Fruit fly (Drosophila melanogaster) whole organism, embryonic: ENCODE measurements around the gene udt.

Experiments
- B-H1 ChIP-seq: fragments of 200-800 bp; sonication (Bioruptor generic); IDR thresholded peaks from 3 replicates; pipeline ENCODE4 v1.3.6; 2022; ENCODE audit warnings: missing biosample characterization, missing genetic modification characterization
- CG10209 ChIP-seq: fragments of 200-800 bp; sonication (Bioruptor generic); optimal IDR thresholded peaks from 3 replicates; lab custom pipeline; 2017; ENCODE audit warnings: missing biosample characterization, mild to moderate bottlenecking, missing genetic modification characterization, missing genetic modification reagents
- CG10366 ChIP-seq: fragments of 200-800 bp; sonication (Bioruptor generic); IDR thresholded peaks from 2 replicates; pipeline ENCODE4 v1.3.6; 2022; ENCODE audit warnings: missing biosample characterization, missing genetic modification characterization
- CG12299 ChIP-seq: fragments of 200-800 bp; sonication (Bioruptor generic); optimal IDR thresholded peaks from 2 replicates; lab custom pipeline; 2018; ENCODE audit warnings: missing biosample characterization, mild to moderate bottlenecking, missing genetic modification characterization
- CG14014 ChIP-seq: fragments of 200-800 bp; sonication (Bioruptor generic); IDR thresholded peaks from 2 replicates; pipeline ENCODE4 v1.3.6; 2022; ENCODE audit warnings: missing biosample characterization, missing genetic modification characterization
- CG17359 ChIP-seq: fragments of 200-800 bp; sonication (Bioruptor generic); optimal IDR thresholded peaks from 3 replicates; lab custom pipeline; 2018; ENCODE audit warnings: missing biosample characterization, mild to moderate bottlenecking, missing genetic modification characterization, moderate library complexity
- CG17612 ChIP-seq: fragments of 200-800 bp; sonication (Bioruptor generic); IDR thresholded peaks from 2 replicates; pipeline ENCODE4 v1.3.6; 2022; ENCODE audit warnings: missing biosample characterization, missing genetic modification characterization
- CG30403 ChIP-seq: fragments of 200-800 bp; sonication (Bioruptor generic); optimal IDR thresholded peaks from 3 replicates; lab custom pipeline; 2016; ENCODE audit warnings: missing biosample characterization, missing genetic modification characterization
- CG31441 ChIP-seq: fragments of 200-800 bp; sonication (Bioruptor generic); IDR thresholded peaks from 2 replicates; pipeline ENCODE4 v1.3.6; 2022; ENCODE audit warnings: missing biosample characterization, missing genetic modification characterization
- CG3163 ChIP-seq: fragments of 200-800 bp; sonication (Bioruptor generic); optimal IDR thresholded peaks from 3 replicates; lab custom pipeline; 2016; ENCODE audit warnings: missing biosample characterization, missing genetic modification characterization
- CG32532 ChIP-seq: fragments of 200-800 bp; sonication (Bioruptor generic); IDR thresholded peaks from 2 replicates; pipeline ENCODE4 v1.3.6; 2022; ENCODE audit warnings: missing biosample characterization, missing genetic modification characterization
- CG32767 ChIP-seq: fragments of 200-800 bp; sonication (Bioruptor generic); IDR thresholded peaks from 2 replicates; pipeline ENCODE4 v1.3.6; 2022; ENCODE audit warnings: missing biosample characterization, missing genetic modification characterization
- CG3281 ChIP-seq: fragments of 200-800 bp; sonication (Bioruptor generic); optimal IDR thresholded peaks from 3 replicates; lab custom pipeline; 2017; ENCODE audit warnings: missing biosample characterization, mild to moderate bottlenecking, missing genetic modification characterization
- CG6791 ChIP-seq: fragments of 200-800 bp; sonication (Bioruptor generic); IDR thresholded peaks from 3 replicates; pipeline ENCODE4 v1.3.6; 2022; ENCODE audit warnings: missing biosample characterization, missing genetic modification characterization; ENCODE audit not compliant: partially characterized antibody
- CG7556 ChIP-seq: fragments of 200-800 bp; sonication (Bioruptor generic); optimal IDR thresholded peaks from 2 replicates; lab custom pipeline; 2017; ENCODE audit warnings: missing biosample characterization, mild to moderate bottlenecking, missing genetic modification characterization
- CG8765 ChIP-seq: fragments of 200-800 bp; sonication (Bioruptor generic); IDR thresholded peaks from 2 replicates; pipeline ENCODE4 v1.3.6; 2022; ENCODE audit warnings: missing biosample characterization, missing genetic modification characterization
- CkIIα-i1 ChIP-seq: fragments of 200-800 bp; sonication (Bioruptor generic); IDR thresholded peaks from 2 replicates; pipeline ENCODE4 v1.3.6; 2022; ENCODE audit warnings: missing biosample characterization, missing genetic modification characterization
- D ChIP-seq, 2 experiments: fragments of 200-800 bp in 1 of 2; fragments of >200 bp in 1 of 2; sonication (Bioruptor generic) in 1 of 2; optimal IDR thresholded peaks; 2 replicates in 1 of 2; 3 replicates in 1 of 2; lab custom pipeline; 2017; ENCODE audit warnings: mild to moderate bottlenecking in 1 of 2, missing biosample characterization in 1 of 2, missing genetic modification characterization in 1 of 2, missing genetic modification reagents in 1 of 2
- Dll ChIP-seq: fragments of 200-800 bp; sonication (Bioruptor generic); IDR thresholded peaks from 4 replicates; pipeline ENCODE4 v1.3.6; 2022; ENCODE audit warnings: missing biosample characterization, missing genetic modification characterization; ENCODE audit not compliant: partially characterized antibody
- H2.0 ChIP-seq: fragments of 200-800 bp; sonication (Bioruptor generic); IDR thresholded peaks from 2 replicates; pipeline ENCODE4 v1.3.6; 2022; ENCODE audit warnings: missing biosample characterization, missing genetic modification characterization
- HLH3B ChIP-seq: fragments of 200-800 bp; sonication (Bioruptor generic); IDR thresholded peaks from 2 replicates; pipeline ENCODE4 v1.3.6; 2022; ENCODE audit warnings: missing biosample characterization, missing genetic modification characterization
- Max ChIP-seq: fragments of 200-800 bp; sonication (Bioruptor generic); optimal IDR thresholded peaks from 2 replicates; lab custom pipeline; 2016; ENCODE audit warnings: missing biosample characterization, mild to moderate bottlenecking, missing genetic modification characterization
- Meics ChIP-seq: fragments of 200-800 bp; sonication (Bioruptor generic); optimal IDR thresholded peaks from 2 replicates; lab custom pipeline; 2017; ENCODE audit warnings: missing biosample characterization, mild to moderate bottlenecking, missing genetic modification characterization
- Oli ChIP-seq: fragments of 200-800 bp; sonication (Bioruptor generic); optimal IDR thresholded peaks from 2 replicates; lab custom pipeline; 2018; ENCODE audit warnings: missing biosample characterization, mild to moderate bottlenecking, missing genetic modification characterization, moderate library complexity
- Pdp1 ChIP-seq, 2 experiments: fragments of 200-800 bp; sonication (Bioruptor generic); optimal IDR thresholded peaks; 3 replicates each; lab custom pipeline; 2016; ENCODE audit warnings: missing biosample characterization in 2 of 2, missing genetic modification characterization in 2 of 2, mild to moderate bottlenecking in 1 of 2, moderate library complexity in 1 of 2
- Stat92E ChIP-seq, 3 experiments: fragments of >200 bp in 2 of 3; fragments of 200-800 bp in 1 of 3; sonication (Bioruptor generic) in 1 of 3; optimal IDR thresholded peaks; 2 replicates each; lab custom pipeline; 2017 to 2019; ENCODE audit warnings: missing biosample characterization in 3 of 3, missing genetic modification characterization in 3 of 3, mild to moderate bottlenecking in 1 of 3, moderate library complexity in 1 of 3
- Xrp1 ChIP-seq: fragments of 200-800 bp; sonication (Bioruptor generic); IDR thresholded peaks from 2 replicates; pipeline ENCODE4 v1.3.6; 2022; ENCODE audit warnings: missing biosample characterization, missing genetic modification characterization
- bab2 ChIP-seq: fragments of 200-800 bp; sonication (Bioruptor generic); optimal IDR thresholded peaks from 2 replicates; lab custom pipeline; 2016; ENCODE audit warnings: missing biosample characterization, missing genetic modification characterization
- dimm ChIP-seq: fragments of 200-800 bp; sonication (Bioruptor generic); IDR thresholded peaks from 2 replicates; pipeline ENCODE4 v1.3.6; 2022; ENCODE audit warnings: missing biosample characterization, missing genetic modification characterization
- dm ChIP-seq: fragments of 200-800 bp; sonication (Bioruptor generic); optimal IDR thresholded peaks from 3 replicates; lab custom pipeline; 2016; ENCODE audit warnings: missing biosample characterization, missing genetic modification characterization
- dmrt99B ChIP-seq: fragments of 200-800 bp; sonication (Bioruptor generic); optimal IDR thresholded peaks from 2 replicates; lab custom pipeline; 2018; ENCODE audit warnings: missing biosample characterization, mild to moderate bottlenecking, missing genetic modification characterization, moderate library complexity
- gem ChIP-seq: fragments of 200-800 bp; sonication (Bioruptor generic); optimal IDR thresholded peaks from 2 replicates; lab custom pipeline; 2019; ENCODE audit warnings: missing biosample characterization, mild to moderate bottlenecking, missing genetic modification characterization, moderate library complexity
- grau ChIP-seq: fragments of 200-800 bp; optimal IDR thresholded peaks from 3 replicates; lab custom pipeline; 2019; ENCODE audit warnings: missing biosample characterization, mild to moderate bottlenecking, missing genetic modification characterization, moderate library complexity
- lab ChIP-seq: fragments of 200-800 bp; sonication (Bioruptor generic); optimal IDR thresholded peaks from 3 replicates; lab custom pipeline; 2017; ENCODE audit warnings: missing biosample characterization, missing genetic modification characterization, mild to moderate bottlenecking, moderate library complexity, missing genetic modification reagents
- nmo ChIP-seq: fragments of 200-800 bp; sonication (Bioruptor generic); optimal IDR thresholded peaks from 2 replicates; lab custom pipeline; 2018; ENCODE audit warnings: missing biosample characterization, mild to moderate bottlenecking, missing genetic modification characterization, moderate library complexity
- pb ChIP-seq: fragments of 200-800 bp; sonication (Bioruptor generic); optimal IDR thresholded peaks from 3 replicates; lab custom pipeline; 2016; ENCODE audit warnings: missing biosample characterization, missing genetic modification characterization
- phol ChIP-seq: fragments of 200-800 bp; sonication (Bioruptor generic); optimal IDR thresholded peaks from 3 replicates; lab custom pipeline; 2018; ENCODE audit warnings: missing biosample characterization, mild to moderate bottlenecking, missing genetic modification characterization, moderate library complexity
- pita ChIP-seq: fragments of 200-800 bp; sonication (Bioruptor generic); optimal IDR thresholded peaks from 2 replicates; lab custom pipeline; 2017; ENCODE audit warnings: missing biosample characterization, mild to moderate bottlenecking, missing genetic modification characterization
- sisA ChIP-seq: fragments of 200-800 bp; sonication (Bioruptor generic); IDR thresholded peaks from 2 replicates; pipeline ENCODE4 v1.3.6; 2022; ENCODE audit warnings: missing biosample characterization, missing genetic modification characterization
- slbo ChIP-seq: fragments of 200-800 bp; sonication (Bioruptor generic); IDR thresholded peaks from 2 replicates; pipeline ENCODE4 v1.3.6; 2022; ENCODE audit warnings: missing biosample characterization, missing genetic modification characterization
- ttk ChIP-seq: fragments of 200-800 bp; sonication (Bioruptor generic); IDR thresholded peaks from 2 replicates; pipeline ENCODE4 v2.1.2; 2022; ENCODE audit warnings: missing biosample characterization, missing genetic modification characterization
- twi ChIP-seq: fragments of 200-800 bp; optimal IDR thresholded peaks from 2 replicates; lab custom pipeline; 2019; ENCODE audit warnings: missing biosample characterization, mild to moderate bottlenecking, missing genetic modification characterization, moderate library complexity
- usp ChIP-seq: fragments of >200 bp; optimal IDR thresholded peaks from 2 replicates; lab custom pipeline; 2017; ENCODE audit warnings: missing biosample characterization, missing genetic modification characterization
- vvl ChIP-seq: fragments of 200-800 bp; sonication (Bioruptor generic); IDR thresholded peaks from 2 replicates; pipeline ENCODE4 v1.3.6; 2022; ENCODE audit warnings: missing biosample characterization, missing genetic modification characterization
- wdn ChIP-seq: fragments of 200-800 bp; sonication (Bioruptor generic); IDR thresholded peaks from 2 replicates; pipeline ENCODE4 v1.3.6; 2022; ENCODE audit warnings: missing biosample characterization, missing genetic modification characterization

The udt gene

DNA sequence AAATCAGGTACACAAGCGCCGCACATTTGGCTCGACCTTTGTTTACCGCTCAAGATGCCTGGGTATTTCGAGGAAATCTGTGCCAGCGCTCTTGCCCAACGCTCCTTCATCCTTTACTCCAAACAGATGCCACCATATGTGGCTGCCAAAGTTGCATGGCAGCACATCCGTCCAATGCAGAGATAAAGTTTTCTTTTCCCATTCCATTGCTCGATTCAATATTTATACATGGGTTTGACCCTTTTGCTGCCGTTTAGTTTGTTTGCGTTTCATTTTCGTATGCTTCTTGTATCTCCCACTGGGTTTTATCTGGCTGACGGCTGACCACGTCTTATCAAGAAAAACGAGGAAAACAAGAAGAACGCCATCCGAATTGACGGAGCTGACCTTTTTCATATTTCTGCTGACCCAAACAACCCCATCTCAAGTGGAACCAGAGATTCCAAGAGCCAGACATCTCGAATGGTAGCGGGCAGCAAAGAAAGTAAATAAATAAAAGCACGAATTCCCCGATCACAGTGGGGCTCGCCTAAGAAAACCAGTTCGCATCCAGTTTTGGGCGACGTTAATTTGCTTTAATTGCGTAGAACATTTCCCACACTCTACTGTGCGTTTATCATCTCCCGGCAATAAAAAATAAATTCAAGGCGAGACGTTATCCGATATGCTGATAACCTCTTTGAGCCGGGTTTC is 27.6 kb upstream of the udt start (continued):
- TF ChIP-seq Stat92E (GFP tag; optimal IDR thresholded peaks at IDR 0.05; lab: Kevin White, UChicago), result peak in 1 of 3 experiments; percentile 56
- no peak for TF ChIP-seq dm
- TF ChIP-seq sisA (GFP tag; lab: Robert Waterston, UW), result no peak
- TF ChIP-seq CG6791, result 0 out of 3 replicates have a peak, but pooled peaks have one; percentile 25
- TF ChIP-seq CG12299 (tag; lab: Kevin White, UChicago), result no peak
- TF ChIP-seq CG8765 (GFP tag; lab: Robert Waterston, UW), result no peak
- no peak for TF ChIP-seq CG30403 (GFP tag; lab: Kevin White, UChicago)
- TF ChIP-seq pb, result no peak
- 0 out of 2 replicates have a peak, but pooled peaks have one; percentile 15 for TF ChIP-seq Xrp1 (GFP tag; lab: Robert Waterston, UW)
- TF ChIP-seq slbo (GFP tag; lab: Robert Waterston, UW), result peak; percentile 46
- no peak for TF ChIP-seq ttk (GFP tag; lab: Robert Waterston, UW)
- TF ChIP-seq vvl (GFP tag; lab: Robert Waterston, UW), result 0 out of 2 replicates have a peak, but pooled peaks have one; percentile 0
- TF ChIP-seq grau (tag; lab: Kevin White, UChicago), result peak; percentile 94
- peak; percentile 93 for TF ChIP-seq twi (tag; lab: Kevin White, UChicago)
- peak; percentile 16 for TF ChIP-seq bab2 (GFP tag; lab: Kevin White, UChicago)
- TF ChIP-seq lab (GFP tag; lab: Kevin White, UChicago), result no peak

DNA sequence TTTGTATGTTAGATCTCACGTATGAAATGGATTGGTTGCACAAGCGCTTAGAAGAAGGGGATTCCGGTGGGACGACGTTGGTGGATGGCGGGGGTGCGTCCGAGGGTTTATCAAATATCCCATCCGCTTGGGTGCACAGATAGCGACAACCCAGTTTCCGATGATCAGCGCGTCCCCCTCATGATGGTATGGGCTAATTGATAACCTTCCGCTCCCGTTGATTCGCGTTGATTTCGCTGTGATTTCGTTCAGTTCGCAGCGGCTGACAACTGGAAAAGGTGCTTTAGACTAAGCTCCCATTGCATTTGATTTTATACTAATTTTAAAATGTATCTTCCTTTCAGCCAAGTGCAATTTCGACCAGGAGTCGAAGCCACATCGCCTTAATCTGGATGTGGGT is 26.5 kb upstream of the udt start:
- TF ChIP-seq nmo (GFP tag; lab: Kevin White, UChicago) (no peak), CkIIα-i1 (GFP tag; lab: Robert Waterston, UW) (no peak), Pdp1 (GFP tag; optimal IDR thresholded peaks at IDR 0.05; lab: Kevin White, UChicago) (peak in 1 of 2 experiments; percentile 2), D (optimal IDR thresholded peaks at IDR 0.05; lab: Kevin White, UChicago) (no peak), D (GFP tag; optimal IDR thresholded peaks at IDR 0.05; lab: Kevin White, UChicago) (no peak), B-H1 (no peak), CG14014 (GFP tag; lab: Robert Waterston, UW) (no peak)

DNA sequence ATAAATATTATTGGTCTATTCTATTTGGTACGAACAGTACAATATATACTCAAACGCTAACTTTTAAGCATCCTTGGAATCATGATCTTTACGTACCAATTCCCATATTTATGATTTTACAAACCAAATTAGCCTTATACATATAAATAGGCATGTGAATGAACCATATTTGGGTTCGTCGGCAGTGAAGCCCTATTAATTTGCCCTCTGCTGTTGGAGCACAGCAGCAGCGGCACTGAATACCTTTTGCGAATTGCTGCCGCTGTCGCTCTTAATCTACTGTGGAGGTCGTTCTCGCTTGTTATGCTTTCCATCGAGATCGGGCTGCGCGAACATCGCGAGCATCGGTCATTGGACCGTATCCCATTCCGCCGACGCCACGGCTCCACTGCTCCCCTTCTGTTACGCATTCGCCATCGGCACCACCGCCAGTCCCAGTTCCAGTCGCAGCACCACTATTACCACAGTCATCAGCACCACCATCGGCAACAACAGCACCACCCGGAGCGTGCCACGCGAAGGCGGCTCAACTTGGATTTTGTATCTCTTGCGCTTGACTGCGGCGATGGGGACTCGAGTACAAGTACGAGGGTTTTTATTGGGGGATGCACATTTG is 25.5 kb upstream of the udt start:
- TF ChIP-seq Meics (GFP tag; lab: Kevin White, UChicago) (peak; percentile 38), dmrt99B (peak; percentile 2), CG10209 (GFP tag; lab: Kevin White, UChicago) (no peak), Xrp1 (GFP tag; lab: Robert Waterston, UW) (peak; percentile 4; the same call in 1 of the 2 replicates), CG32767 (GFP tag; lab: Robert Waterston, UW) (no peak), dimm (GFP tag; lab: Robert Waterston, UW) (no peak), CG32532 (GFP tag; lab: Robert Waterston, UW) (no peak; the same call in 1 of the 2 replicates), CG7556 (GFP tag; lab: Kevin White, UChicago) (peak; percentile 5), Oli (tag; lab: Kevin White, UChicago) (peak; percentile 21), H2.0 (GFP tag; lab: Robert Waterston, UW) (no peak), Max (GFP tag; lab: Kevin White, UChicago) (no peak), gem (tag; lab: Kevin White, UChicago) (peak; percentile 47), CG3163 (no peak), CG17612 (GFP tag; lab: Robert Waterston, UW) (0 out of 2 replicates have a peak, but pooled peaks have one; percentile 6), CG3281 (GFP tag; lab: Kevin White, UChicago) (peak; percentile 10), Dll (GFP tag; lab: Robert Waterston, UW) (no peak), phol (tag; lab: Kevin White, UChicago) (peak; percentile 19), pita (no peak), CG17359 (peak; percentile 20), CG10366 (GFP tag; lab: Robert Waterston, UW) (peak; percentile 15; the same call in 1 of the 2 replicates), usp (GFP tag; lab: Kevin White, UChicago) (no peak), HLH3B (peak; percentile 16; the same call in 1 of the 2 replicates), CG31441 (GFP tag; lab: Robert Waterston, UW) (peak; percentile 32; the same call in 1 of the 2 replicates), wdn (GFP tag; lab: Robert Waterston, UW) (peak; percentile 34; the same call in 1 of the 2 replicates)
